Fruit fly (Drosophila melanogaster) whole organism, embryonic: ENCODE data around the gene CG9926.

Source experiments
- Atf-2 ChIP-seq: fragments of 200-800 bp; sonication (Bioruptor generic); optimal IDR thresholded peaks from 2 replicates; lab custom pipeline; 2016; ENCODE audit warnings: missing biosample characterization, missing genetic modification characterization
- CG10366 ChIP-seq: fragments of 200-800 bp; sonication (Bioruptor generic); IDR thresholded peaks from 2 replicates; pipeline ENCODE4 v1.3.6; 2022; ENCODE audit warnings: missing biosample characterization, missing genetic modification characterization
- CG10543 ChIP-seq: fragments of 200-800 bp; sonication (Bioruptor generic); optimal IDR thresholded peaks from 3 replicates; lab custom pipeline; 2017; ENCODE audit warnings: missing biosample characterization, mild to moderate bottlenecking, missing genetic modification characterization, moderate library complexity
- CG12769 ChIP-seq: fragments of 200-800 bp; sonication (Bioruptor generic); optimal IDR thresholded peaks from 2 replicates; lab custom pipeline; 2019; ENCODE audit warnings: missing biosample characterization, mild to moderate bottlenecking, missing genetic modification characterization, moderate library complexity
- CG13894 ChIP-seq: fragments of 200-800 bp; sonication (Bioruptor generic); optimal IDR thresholded peaks from 3 replicates; lab custom pipeline; 2018; ENCODE audit warnings: missing biosample characterization, mild to moderate bottlenecking, missing genetic modification characterization, moderate library complexity
- CG32532 ChIP-seq: fragments of 200-800 bp; sonication (Bioruptor generic); IDR thresholded peaks from 2 replicates; pipeline ENCODE4 v1.3.6; 2022; ENCODE audit warnings: missing biosample characterization, missing genetic modification characterization
- CG3995 ChIP-seq: fragments of 200-800 bp; sonication (Bioruptor generic); optimal IDR thresholded peaks from 3 replicates; lab custom pipeline; 2016; ENCODE audit warnings: missing biosample characterization, missing genetic modification characterization
- CG6254 ChIP-seq: fragments of 200-800 bp; sonication (Bioruptor generic); optimal IDR thresholded peaks from 3 replicates; lab custom pipeline; 2017; ENCODE audit warnings: mild to moderate bottlenecking, missing biosample characterization, missing genetic modification reagents, missing genetic modification characterization
- CG8281 ChIP-seq: fragments of 200-800 bp; sonication (Bioruptor generic); optimal IDR thresholded peaks from 2 replicates; lab custom pipeline; 2018; ENCODE audit warnings: missing biosample characterization, mild to moderate bottlenecking, missing genetic modification characterization, moderate library complexity
- CG8290 ChIP-seq, 3 experiments: fragments of 200-800 bp; sonication (Bioruptor generic); optimal IDR thresholded peaks; 2 replicates each; lab custom pipeline; 2016 to 2019; ENCODE audit warnings: missing biosample characterization in 3 of 3, missing genetic modification characterization in 3 of 3, mild to moderate bottlenecking in 2 of 3, moderate library complexity in 1 of 3
- CG8924 ChIP-seq: fragments of 200-800 bp; optimal IDR thresholded peaks from 3 replicates; lab custom pipeline; 2019; ENCODE audit warnings: missing biosample characterization, mild to moderate bottlenecking, missing genetic modification characterization, moderate library complexity
- CG9437 ChIP-seq: fragments of 200-800 bp; sonication (Bioruptor generic); optimal IDR thresholded peaks from 2 replicates; lab custom pipeline; 2018; ENCODE audit warnings: missing biosample characterization, mild to moderate bottlenecking, missing genetic modification characterization
- CrebB ChIP-seq: fragments of 200-800 bp; sonication (Bioruptor generic); optimal IDR thresholded peaks from 3 replicates; lab custom pipeline; 2018; ENCODE audit warnings: missing biosample characterization, mild to moderate bottlenecking, missing genetic modification characterization
- Dref ChIP-seq: fragments of 200-800 bp; sonication (Bioruptor generic); IDR thresholded peaks from 2 replicates; pipeline ENCODE4 v1.3.6; 2022; ENCODE audit warnings: missing biosample characterization, missing genetic modification characterization
- Fer3 ChIP-seq: fragments of 200-800 bp; sonication (Bioruptor generic); optimal IDR thresholded peaks from 2 replicates; lab custom pipeline; 2018; ENCODE audit warnings: missing biosample characterization, mild to moderate bottlenecking, missing genetic modification characterization, moderate library complexity
- NFAT ChIP-seq: fragments of 200-800 bp; sonication (Bioruptor generic); IDR thresholded peaks from 2 replicates; pipeline ENCODE4 v1.3.6; 2022; ENCODE audit warnings: missing biosample characterization, missing genetic modification characterization
- ap ChIP-seq: fragments of 200-800 bp; sonication (Bioruptor generic); IDR thresholded peaks from 2 replicates; pipeline ENCODE4 v1.3.6; 2022; ENCODE audit warnings: missing biosample characterization, missing genetic modification characterization
- ash1 ChIP-seq: fragments of 200-800 bp; sonication (Bioruptor generic); optimal IDR thresholded peaks from 2 replicates; lab custom pipeline; 2018; ENCODE audit warnings: missing biosample characterization, mild to moderate bottlenecking, missing genetic modification characterization
- bsh ChIP-seq, 2 experiments: fragments of 200-800 bp; sonication (Bioruptor generic); optimal IDR thresholded peaks; 2 replicates each; lab custom pipeline; 2017 to 2018; ENCODE audit warnings: mild to moderate bottlenecking in 2 of 2, missing biosample characterization in 2 of 2, missing genetic modification characterization in 2 of 2, moderate library complexity in 1 of 2
- chinmo ChIP-seq: fragments of 200-800 bp; sonication (Bioruptor generic); IDR thresholded peaks from 4 replicates; pipeline ENCODE4 v1.3.6; 2022; ENCODE audit warnings: missing biosample characterization, missing genetic modification characterization; ENCODE audit not compliant: partially characterized antibody
- ci ChIP-seq: fragments of 200-800 bp; sonication (Bioruptor generic); IDR thresholded peaks from 3 replicates; pipeline ENCODE4 v1.3.6; 2022; ENCODE audit warnings: missing biosample characterization, missing genetic modification characterization
- da ChIP-seq: fragments of 200-800 bp; sonication (Bioruptor generic); optimal IDR thresholded peaks from 2 replicates; lab custom pipeline; 2016; ENCODE audit warnings: missing biosample characterization, missing genetic modification characterization
- fd64A ChIP-seq: fragments of 200-800 bp; sonication (Bioruptor generic); optimal IDR thresholded peaks from 3 replicates; lab custom pipeline; 2018; ENCODE audit warnings: missing biosample characterization, mild to moderate bottlenecking, missing genetic modification characterization
- ftz-f1 ChIP-seq: fragments of 200-800 bp; sonication (Bioruptor generic); optimal IDR thresholded peaks from 2 replicates; lab custom pipeline; 2016; ENCODE audit warnings: missing biosample characterization, missing genetic modification characterization
- ham ChIP-seq: fragments of 200-800 bp; sonication (Bioruptor generic); IDR thresholded peaks from 2 replicates; pipeline ENCODE4 v1.3.6; 2022; ENCODE audit warnings: missing biosample characterization, missing genetic modification characterization
- lilli ChIP-seq: fragments of 200-800 bp; sonication (Bioruptor generic); optimal IDR thresholded peaks from 3 replicates; lab custom pipeline; 2016; ENCODE audit warnings: missing biosample characterization, missing genetic modification characterization
- nom ChIP-seq: fragments of 200-800 bp; sonication (Bioruptor generic); optimal IDR thresholded peaks from 2 replicates; lab custom pipeline; 2017; ENCODE audit warnings: missing biosample characterization, missing genetic modification characterization, mild to moderate bottlenecking, moderate library complexity, missing genetic modification reagents
- pan ChIP-seq, 4 experiments: fragments of >200 bp in 3 of 4; fragments of 200-800 bp in 1 of 4; sonication (Bioruptor generic) in 1 of 4; optimal IDR thresholded peaks in 3 of 4; IDR thresholded peaks in 1 of 4; 2 replicates each; pipeline versions ENCODE4 v1.3.6 to Lab custom; 2017 to 2022; ENCODE audit warnings: missing biosample characterization in 2 of 4, missing genetic modification characterization in 2 of 4, mixed read lengths in 1 of 4
- pita ChIP-seq: fragments of 200-800 bp; sonication (Bioruptor generic); optimal IDR thresholded peaks from 2 replicates; lab custom pipeline; 2017; ENCODE audit warnings: missing biosample characterization, mild to moderate bottlenecking, missing genetic modification characterization
- prd ChIP-seq, 3 experiments: fragments of >200 bp in 2 of 3; fragments of 200-800 bp in 1 of 3; sonication (Bioruptor generic) in 1 of 3; optimal IDR thresholded peaks in 2 of 3; IDR thresholded peaks in 1 of 3; 2 replicates in 2 of 3; 3 replicates in 1 of 3; pipeline versions ENCODE4 v1.3.6 to Lab custom; 2017 to 2022; ENCODE audit warnings: missing biosample characterization in 1 of 3, missing genetic modification characterization in 1 of 3
- rib ChIP-seq: fragments of 200-800 bp; sonication (Bioruptor generic); IDR thresholded peaks from 2 replicates; pipeline ENCODE4 v1.3.6; 2022; ENCODE audit warnings: missing biosample characterization, missing genetic modification characterization
- row ChIP-seq: fragments of 200-800 bp; sonication (Bioruptor generic); IDR thresholded peaks from 3 replicates; pipeline ENCODE4 v1.3.6; 2022; ENCODE audit warnings: missing biosample characterization, missing genetic modification characterization
- sd ChIP-seq: fragments of 200-800 bp; sonication (Bioruptor generic); optimal IDR thresholded peaks from 3 replicates; lab custom pipeline; 2018; ENCODE audit warnings: missing biosample characterization, mild to moderate bottlenecking, missing genetic modification characterization, moderate library complexity
- sens ChIP-seq: fragments of 200-800 bp; sonication (Bioruptor generic); peaks from one replicate; lab custom pipeline; 2016; ENCODE audit warnings: missing biosample characterization, missing genetic modification characterization
- sob ChIP-seq: fragments of 200-800 bp; sonication (Bioruptor generic); IDR thresholded peaks from 2 replicates; pipeline ENCODE4 v1.3.6; 2022; ENCODE audit warnings: missing biosample characterization, missing genetic modification characterization
- tup ChIP-seq: fragments of 200-800 bp; sonication (Bioruptor generic); optimal IDR thresholded peaks from 2 replicates; lab custom pipeline; 2016; ENCODE audit warnings: missing biosample characterization, mild to moderate bottlenecking, missing genetic modification characterization, moderate library complexity
- z ChIP-seq: fragments of 200-800 bp; sonication (Bioruptor generic); IDR thresholded peaks from 3 replicates; pipeline ENCODE4 v1.3.6; 2022; ENCODE audit warnings: missing biosample characterization, missing genetic modification characterization

CG9926 gene

dm6 chr3R:13999531-13999930 is 48.6 kb upstream of the CG9926 start (continued):
- TF ChIP-seq Dref (GFP tag; lab: Robert Waterston, UW) (no peak), bsh (GFP tag; optimal IDR thresholded peaks at IDR 0.05; lab: Kevin White, UChicago) (peak in 1 of 2 experiments; percentile 44), CG8290 (GFP tag; optimal IDR thresholded peaks at IDR 0.05; lab: Kevin White, UChicago) (no peak), CG8290 (tag; optimal IDR thresholded peaks at IDR 0.05; lab: Kevin White, UChicago) (peak in 1 of 2 experiments; percentile 58), CG9437 (GFP tag; lab: Kevin White, UChicago) (no peak), ash1 (no peak), CG3995 (GFP tag; lab: Kevin White, UChicago) (no peak), Atf-2 (no peak), pan (optimal IDR thresholded peaks at IDR 0.05; lab: Kevin White, UChicago) (no peak), pan (GFP tag; optimal IDR thresholded peaks at IDR 0.05 in 1 of 2, IDR thresholded peaks at IDR 0.05 in 1 of 2) (peak in 1 of 2 experiments; percentile 67), ham (GFP tag; lab: Robert Waterston, UW) (no peak), row (peak; percentile 34; the same call in 2 of the 3 replicates), NFAT (GFP tag; lab: Robert Waterston, UW) (no peak), da (GFP tag; lab: Kevin White, UChicago) (no peak), CrebB (tag; lab: Kevin White, UChicago) (no peak), CG8924 (tag; lab: Kevin White, UChicago) (peak; percentile 26), nom (GFP tag; lab: Kevin White, UChicago) (no peak), tup (GFP tag; lab: Kevin White, UChicago) (no peak), CG10366 (GFP tag; lab: Robert Waterston, UW) (no peak), z (GFP tag; lab: Robert Waterston, UW) (no peak), fd64A (GFP tag; lab: Kevin White, UChicago) (peak; percentile 56), ap (GFP tag; lab: Robert Waterston, UW) (0 out of 2 replicates have a peak, but pooled peaks have one; percentile 22), pita (no peak), Fer3 (tag; lab: Kevin White, UChicago) (peak; percentile 60), prd (optimal IDR thresholded peaks at IDR 0.05; lab: Kevin White, UChicago) (no peak), prd (GFP tag; IDR thresholded peaks at IDR 0.05; lab: Robert Waterston, UW) (peak; percentile 74; the same call in 2 of the 3 replicates)
- TF ChIP-seq, all 482 proteins: peak for 200

DNA sequence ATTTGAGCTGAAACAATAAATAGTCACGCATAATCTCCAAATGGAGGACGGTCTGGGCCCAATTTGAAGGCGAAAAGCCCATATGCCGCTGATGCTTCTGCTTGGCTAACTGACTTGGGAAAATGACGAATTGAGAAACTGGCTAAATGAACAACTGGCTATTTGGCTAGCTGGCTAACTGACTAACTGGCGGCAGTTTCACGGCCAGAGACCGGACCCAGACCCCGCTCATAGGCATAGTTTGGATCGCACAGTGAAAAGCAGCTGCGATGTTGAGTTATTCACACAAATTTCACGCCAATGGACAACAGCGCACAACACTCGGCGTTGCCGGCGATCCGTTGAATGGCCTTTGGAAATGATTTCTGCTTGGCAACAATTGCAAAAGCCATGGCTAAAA is 47.7 kb upstream of the CG9926 start:
- TF ChIP-seq ci (GFP tag; lab: Robert Waterston, UW) = 0 out of 3 replicates have a peak, but pooled peaks have one; percentile 28
- TF ChIP-seq chinmo (GFP tag; lab: Robert Waterston, UW) = peak; percentile 81; the same call in 3 of the 4 replicates
- TF ChIP-seq sd (tag; lab: Kevin White, UChicago) = peak; percentile 63
- no peak for TF ChIP-seq lilli
- TF ChIP-seq CG10543 (GFP tag; lab: Kevin White, UChicago) = peak; percentile 58
- peak; percentile 99 for TF ChIP-seq CG8281 (tag; lab: Kevin White, UChicago)
- no peak for TF ChIP-seq CG32532 (GFP tag; lab: Robert Waterston, UW)
- no peak for TF ChIP-seq CG6254 (GFP tag; lab: Kevin White, UChicago)
- TF ChIP-seq ftz-f1 (GFP tag; lab: Kevin White, UChicago) = peak; percentile 60
- 0 out of 2 replicates have a peak, but pooled peaks have one; percentile 13 for TF ChIP-seq sob (GFP tag; lab: Robert Waterston, UW)
- peak; percentile 3 for TF ChIP-seq CG13894 (tag; lab: Kevin White, UChicago)
- peak; percentile 77 for TF ChIP-seq CG12769
- TF ChIP-seq Fer3 (tag; lab: Kevin White, UChicago) = no peak
- TF ChIP-seq rib (GFP tag; lab: Robert Waterston, UW) = 0 out of 2 replicates have a peak, but pooled peaks have one; percentile 59
- TF ChIP-seq sens (GFP tag; lab: Kevin White, UChicago) = peak; percentile 41
